Worm (Caenorhabditis elegans) whole organism, L1 larva: ENCODE data around the gene F53G2.3.

Source experiments
- ama-1 ChIP-seq: fragments of 150-350 bp; optimal IDR thresholded peaks from 2 replicates; lab custom pipeline; 2014
- efl-3 ChIP-seq: fragments of 200-800 bp; sonication (Bioruptor generic); optimal IDR thresholded peaks from 2 replicates; lab custom pipeline; 2018; ENCODE audit warnings: mild to moderate bottlenecking, missing genetic modification characterization, missing compliant biosample characterization
- egl-27 ChIP-seq, 2 experiments: fragments of 150-350 bp in 1 of 2; sonication (generic microtip); optimal IDR thresholded peaks; 3 replicates each; lab custom pipeline; 2017 to 2018; ENCODE audit warnings: missing biosample characterization in 2 of 2, missing genetic modification characterization in 2 of 2, missing genetic modification reagents in 2 of 2
- fos-1 ChIP-seq: fragments of 150-350 bp; optimal IDR thresholded peaks from 2 replicates; lab custom pipeline; 2014; ENCODE audit warnings: missing biosample characterization, missing genetic modification characterization

- TF ChIP-seq fos-1 (tag; lab: Kevin White, UChicago) (no peak), ama-1 (lab: Kevin White, UChicago) (no peak), egl-27 (tag; optimal IDR thresholded peaks at IDR 0.05; lab: Kevin White, UChicago) (no peak), efl-3 (GFP tag; lab: Kevin White, UChicago) (no peak)
Observed at ce11 chrII:2488386-2488785, 8.2 kb downstream of the F53G2.3 start, which contains the start of gene F53G2.1.
